Worm (Caenorhabditis elegans) whole organism, mixed stage, embryonic: ENCODE measurements around the gene wrt-9.

Source experiments
- M03D4.4 ChIP-seq: sonication (generic microtip); optimal IDR thresholded peaks from 2 replicates; lab custom pipeline; 2017; ENCODE audit warnings: mild to moderate bottlenecking, missing genetic modification characterization, missing compliant biosample characterization
- bed-3 ChIP-seq: fragments of 200-800 bp; sonication (Bioruptor generic); optimal IDR thresholded peaks from 3 replicates; lab custom pipeline; 2018; ENCODE audit warnings: mild to moderate bottlenecking, missing genetic modification characterization, moderate library complexity, missing compliant biosample characterization
- blmp-1 ChIP-seq: fragments of 150-350 bp; optimal IDR thresholded peaks from 2 replicates; lab custom pipeline; 2014; ENCODE audit warnings: missing biosample characterization, missing genetic modification characterization
- ceh-43 ChIP-seq: fragments of 200-800 bp; sonication (Bioruptor generic); optimal IDR thresholded peaks from 2 replicates; lab custom pipeline; 2018; ENCODE audit warnings: mild to moderate bottlenecking, missing genetic modification characterization, moderate library complexity, missing compliant biosample characterization
- ceh-83 ChIP-seq: fragments of 200-800 bp; sonication (Bioruptor generic); optimal IDR thresholded peaks from 2 replicates; lab custom pipeline; 2018; ENCODE audit warnings: mild to moderate bottlenecking, missing genetic modification characterization, missing compliant biosample characterization
- ces-1 ChIP-seq: fragments of 150-350 bp; optimal IDR thresholded peaks from 2 replicates; lab custom pipeline; 2014; ENCODE audit warnings: missing biosample characterization, missing genetic modification reagents, missing genetic modification characterization
- cnd-1 ChIP-seq: fragments of 200-800 bp; sonication (Bioruptor generic); optimal IDR thresholded peaks from 2 replicates; lab custom pipeline; 2018; ENCODE audit warnings: mild to moderate bottlenecking, missing genetic modification characterization, missing compliant biosample characterization
- drap-1 ChIP-seq: fragments of 200-800 bp; sonication (Bioruptor generic); optimal IDR thresholded peaks from 3 replicates; lab custom pipeline; 2018; ENCODE audit warnings: mild to moderate bottlenecking, missing genetic modification characterization, missing compliant biosample characterization
- elt-3 ChIP-seq: fragments of 150-350 bp; optimal IDR thresholded peaks from 2 replicates; lab custom pipeline; 2014; ENCODE audit warnings: missing biosample characterization, missing genetic modification characterization
- flh-1 ChIP-seq: fragments of 200-800 bp; sonication (Bioruptor generic); optimal IDR thresholded peaks from 2 replicates; lab custom pipeline; 2018; ENCODE audit warnings: mild to moderate bottlenecking, missing genetic modification characterization, moderate library complexity, missing compliant biosample characterization
- ham-2 ChIP-seq: fragments of 200-800 bp; sonication (Bioruptor generic); optimal IDR thresholded peaks from 2 replicates; lab custom pipeline; 2018; ENCODE audit warnings: mild to moderate bottlenecking, missing genetic modification characterization, missing compliant biosample characterization
- lin-32 ChIP-seq: fragments of 200-800 bp; sonication (Bioruptor generic); optimal IDR thresholded peaks from 2 replicates; lab custom pipeline; 2018; ENCODE audit warnings: mild to moderate bottlenecking, missing genetic modification characterization, missing compliant biosample characterization
- lsy-2 ChIP-seq: fragments of 150-350 bp; optimal IDR thresholded peaks from 2 replicates; lab custom pipeline; 2014; ENCODE audit warnings: missing biosample characterization, missing genetic modification characterization
- mab-5 ChIP-seq: fragments of 150-350 bp; optimal IDR thresholded peaks from 2 replicates; lab custom pipeline; 2014; ENCODE audit warnings: missing biosample characterization, missing genetic modification characterization
- mep-1 ChIP-seq: fragments of 150-350 bp; optimal IDR thresholded peaks from 2 replicates; lab custom pipeline; 2017; ENCODE audit warnings: missing biosample characterization, missing genetic modification reagents, missing genetic modification characterization, inconsistent platforms
- mls-2 ChIP-seq: sonication (generic microtip); optimal IDR thresholded peaks from 2 replicates; lab custom pipeline; 2016; ENCODE audit warnings: mild to moderate bottlenecking, missing genetic modification characterization, moderate library complexity, missing compliant biosample characterization
- nhr-12 ChIP-seq: fragments of 150-350 bp; optimal IDR thresholded peaks from 2 replicates; lab custom pipeline; 2014; ENCODE audit warnings: missing biosample characterization, missing genetic modification characterization
- nhr-2 ChIP-seq: fragments of 150-350 bp; optimal IDR thresholded peaks from 2 replicates; lab custom pipeline; 2014; ENCODE audit warnings: missing biosample characterization, missing genetic modification characterization
- nhr-237 ChIP-seq: fragments of 150-350 bp; optimal IDR thresholded peaks from 2 replicates; lab custom pipeline; 2014; ENCODE audit warnings: missing biosample characterization, missing genetic modification characterization
- nhr-76 ChIP-seq: sonication (generic microtip); optimal IDR thresholded peaks from 2 replicates; lab custom pipeline; 2017; ENCODE audit warnings: missing biosample characterization, missing genetic modification characterization
- pha-4 ChIP-seq: fragments of 150-350 bp; optimal IDR thresholded peaks from 2 replicates; lab custom pipeline; 2018; ENCODE audit warnings: missing biosample characterization, missing genetic modification reagents, missing genetic modification characterization
- sem-2 ChIP-seq: fragments of 200-800 bp; sonication (Bioruptor generic); optimal IDR thresholded peaks from 2 replicates; lab custom pipeline; 2018; ENCODE audit warnings: mild to moderate bottlenecking, missing genetic modification characterization, missing compliant biosample characterization
- snpc-4 ChIP-seq: fragments of 150-350 bp; optimal IDR thresholded peaks from 2 replicates; lab custom pipeline; 2014; ENCODE audit warnings: missing biosample characterization, missing genetic modification characterization
- sptf-1 ChIP-seq: sonication (generic microtip); optimal IDR thresholded peaks from 2 replicates; lab custom pipeline; 2017; ENCODE audit warnings: mild to moderate bottlenecking, missing genetic modification characterization, moderate library complexity, missing compliant biosample characterization
- tbx-8 ChIP-seq: fragments of 200-800 bp; sonication (Bioruptor generic); optimal IDR thresholded peaks from 2 replicates; lab custom pipeline; 2018; ENCODE audit warnings: mild to moderate bottlenecking, missing genetic modification characterization, moderate library complexity, missing compliant biosample characterization
- unc-120 ChIP-seq: sonication (generic microtip); optimal IDR thresholded peaks from 2 replicates; lab custom pipeline; 2017; ENCODE audit warnings: missing genetic modification characterization, missing compliant biosample characterization; ENCODE audit not compliant: poor library complexity, severe bottlenecking
- unc-39 ChIP-seq: fragments of 150-350 bp; optimal IDR thresholded peaks from 2 replicates; lab custom pipeline; 2014; ENCODE audit warnings: missing biosample characterization, missing genetic modification characterization
- unc-62 ChIP-seq: fragments of 150-350 bp; optimal IDR thresholded peaks from 2 replicates; lab custom pipeline; 2014; ENCODE audit warnings: missing biosample characterization, missing genetic modification reagents, missing genetic modification characterization
- zip-8 ChIP-seq: fragments of 150-350 bp; optimal IDR thresholded peaks from 2 replicates; lab custom pipeline; 2014; ENCODE audit warnings: missing biosample characterization, missing genetic modification characterization
- ztf-11 ChIP-seq: fragments of 150-350 bp; optimal IDR thresholded peaks from 2 replicates; lab custom pipeline; 2014; ENCODE audit warnings: missing biosample characterization, missing genetic modification characterization

wrt-9 gene

DNA sequence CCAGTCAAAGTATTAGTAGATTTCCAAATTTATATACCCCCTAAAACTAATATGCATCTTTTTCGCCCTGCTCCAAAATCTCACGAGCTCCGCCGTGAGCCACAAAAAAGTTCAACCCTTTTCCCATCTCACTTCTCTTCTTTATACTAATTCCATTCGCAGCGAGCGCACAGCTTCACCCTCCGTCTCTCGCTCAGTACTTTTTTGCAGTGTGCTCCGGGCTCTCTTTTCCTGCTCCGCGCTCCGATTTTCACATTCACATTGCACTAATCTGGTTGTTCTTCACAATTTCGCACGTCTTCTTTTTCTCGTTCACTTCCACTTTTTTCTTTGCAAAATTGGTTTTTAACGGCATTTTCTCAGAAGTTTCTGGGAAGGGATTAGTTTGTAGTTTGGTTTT is 22.9 kb downstream of the wrt-9 start:
- peak; percentile 33 for TF ChIP-seq ces-1
- TF ChIP-seq tbx-8: no peak
- TF ChIP-seq pha-4 (tag; lab: Kevin White, UChicago): no peak

DNA sequence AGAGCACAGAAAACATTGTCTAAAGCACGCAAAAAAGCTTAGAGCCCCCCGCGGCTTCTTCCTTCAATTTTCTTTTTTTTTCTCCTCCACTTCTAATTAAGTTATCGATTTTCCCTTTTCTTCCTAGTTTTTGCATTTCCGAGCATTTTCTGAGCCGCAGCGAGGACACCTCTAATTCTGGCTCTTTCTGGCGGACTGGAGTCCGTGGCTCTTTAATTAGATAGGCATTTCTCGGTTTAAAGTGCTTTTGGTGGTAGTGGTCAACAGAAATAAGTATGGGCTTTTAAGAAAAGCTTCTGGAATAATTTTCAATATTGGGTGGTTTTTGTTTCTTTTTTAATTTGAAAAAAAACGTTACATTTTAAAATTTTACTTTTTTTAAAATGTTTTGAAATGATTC is 25.1 kb downstream of the wrt-9 start:
- peak; percentile 90 for TF ChIP-seq ces-1
- TF ChIP-seq zip-8 (tag; lab: Kevin White, UChicago): no peak
- no peak for TF ChIP-seq nhr-12 (tag; lab: Kevin White, UChicago)
- no peak for TF ChIP-seq nhr-2 (tag; lab: Kevin White, UChicago)

DNA sequence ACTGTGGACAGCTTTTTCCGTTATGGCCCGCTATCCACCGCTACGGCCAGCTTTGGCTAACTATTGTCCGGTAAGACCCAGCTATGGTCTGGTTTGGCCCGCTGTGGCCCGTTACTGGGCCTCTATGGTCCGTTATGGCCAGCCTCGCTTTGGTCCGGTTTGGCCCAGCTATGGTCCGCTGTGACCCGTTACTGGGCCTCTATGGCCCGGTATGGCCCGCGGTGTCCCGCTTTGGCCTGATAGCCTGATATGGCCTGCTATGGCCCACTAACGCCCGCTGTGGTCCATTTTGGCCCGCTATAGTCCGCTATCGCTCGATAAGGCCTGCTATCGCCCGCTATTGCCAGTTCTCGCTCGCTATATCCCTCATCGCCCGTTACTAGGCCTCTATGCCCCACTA is 26.1 kb downstream of the wrt-9 start:
- no peak for TF ChIP-seq ceh-43 (GFP tag; lab: Kevin White, UChicago)
- TF ChIP-seq sem-2 (GFP tag; lab: Kevin White, UChicago): peak; percentile 43
- TF ChIP-seq, all 35 proteins: peak for 1

DNA sequence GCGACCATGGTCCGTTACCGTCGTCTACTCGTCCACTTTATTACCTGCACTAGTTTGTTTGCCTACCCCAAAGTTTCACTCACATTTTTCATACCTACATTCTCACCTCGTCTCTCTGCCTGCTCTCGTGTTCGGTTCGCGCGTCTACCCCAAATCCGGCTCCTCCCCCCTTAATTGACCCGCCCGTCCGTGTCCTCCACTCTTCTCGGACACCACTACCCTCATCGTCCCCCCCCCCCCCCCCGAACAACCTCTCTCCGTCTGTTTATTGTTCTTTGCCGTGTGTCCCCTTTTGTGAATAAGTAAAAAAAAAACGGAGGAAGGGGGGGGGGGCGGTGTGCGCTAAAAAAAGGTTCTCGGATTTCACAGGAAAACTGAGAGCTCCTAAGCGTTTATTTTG is 26.6 kb downstream of the wrt-9 start:
- TF ChIP-seq sptf-1 (tag; lab: Kevin White, UChicago): peak; percentile 15
- peak; percentile 53 for TF ChIP-seq nhr-2 (tag; lab: Kevin White, UChicago)
- TF ChIP-seq snpc-4 (tag; lab: Kevin White, UChicago): no peak
- no peak for TF ChIP-seq lin-32
- no peak for TF ChIP-seq nhr-12 (tag; lab: Kevin White, UChicago)
- TF ChIP-seq mls-2 (tag; lab: Kevin White, UChicago): peak; percentile 36

DNA sequence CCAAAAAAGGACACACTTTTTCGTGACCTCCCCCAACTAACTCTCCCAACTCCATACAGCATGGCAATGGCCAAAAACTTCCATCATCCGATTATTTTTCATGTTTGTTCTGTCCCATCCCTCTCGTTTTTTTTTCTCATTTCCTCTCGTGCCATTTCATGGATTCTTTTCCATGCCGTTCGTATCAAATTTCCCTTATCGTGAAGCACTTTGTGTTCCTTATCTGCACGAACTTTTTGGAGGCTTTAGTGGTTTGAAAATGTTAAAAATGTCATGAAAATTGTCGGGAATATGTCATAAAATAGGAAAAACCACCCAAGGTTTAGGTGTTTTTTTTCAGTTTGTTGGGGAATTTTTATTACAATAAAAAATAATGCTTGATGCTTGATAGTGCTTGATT is 27.3 kb downstream of the wrt-9 start:
- TF ChIP-seq nhr-76 (tag; lab: Kevin White, UChicago): no peak

DNA sequence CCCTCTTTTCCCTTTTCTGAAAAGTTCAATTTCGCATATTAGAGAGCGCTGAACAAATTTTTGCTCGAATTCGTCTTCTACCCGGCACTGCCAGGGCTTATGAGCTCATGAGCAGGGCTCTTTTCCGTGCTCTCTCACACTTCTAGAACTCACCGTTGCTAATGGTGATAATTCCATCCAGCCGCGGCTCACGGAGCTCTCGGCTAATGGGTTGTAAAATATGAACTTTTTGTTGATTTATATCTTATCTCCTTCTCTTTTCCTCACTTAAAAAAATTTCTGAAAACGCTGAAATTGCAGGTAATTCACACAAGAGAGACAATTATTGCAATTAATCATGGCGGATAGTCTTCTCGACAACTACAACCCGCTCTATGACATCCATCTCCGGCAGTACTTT is 28.2 kb downstream of the wrt-9 start, which contains the start of gene H11E01.3:
TSS of gene H11E01.3 (plus strand) at position 301 of the 400 bp plus-strand sequence.
- no peak for TF ChIP-seq cnd-1
- no peak for TF ChIP-seq mab-5
- TF ChIP-seq snpc-4 (tag; lab: Kevin White, UChicago): no peak
- no peak for TF ChIP-seq nhr-237 (tag; lab: Kevin White, UChicago)
- no peak for TF ChIP-seq ces-1
- TF ChIP-seq drap-1 (GFP tag; lab: Kevin White, UChicago): no peak
- no peak for TF ChIP-seq lin-32
- TF ChIP-seq ham-2 (GFP tag; lab: Kevin White, UChicago): no peak
- TF ChIP-seq M03D4.4 (tag; lab: Kevin White, UChicago): no peak
- no peak for TF ChIP-seq flh-1 (GFP tag; lab: Kevin White, UChicago)
- no peak for TF ChIP-seq unc-39 (tag; lab: Kevin White, UChicago)
- no peak for TF ChIP-seq ceh-43 (GFP tag; lab: Kevin White, UChicago)
- TF ChIP-seq tbx-8: no peak
- TF ChIP-seq bed-3: no peak
- TF ChIP-seq unc-62 (GFP tag; lab: Kevin White, UChicago): no peak
- TF ChIP-seq unc-120 (tag; lab: Kevin White, UChicago): no peak
- TF ChIP-seq blmp-1 (tag; lab: Kevin White, UChicago): no peak
- no peak for TF ChIP-seq sptf-1 (tag; lab: Kevin White, UChicago)
- no peak for TF ChIP-seq nhr-12 (tag; lab: Kevin White, UChicago)
- no peak for TF ChIP-seq ztf-11

DNA sequence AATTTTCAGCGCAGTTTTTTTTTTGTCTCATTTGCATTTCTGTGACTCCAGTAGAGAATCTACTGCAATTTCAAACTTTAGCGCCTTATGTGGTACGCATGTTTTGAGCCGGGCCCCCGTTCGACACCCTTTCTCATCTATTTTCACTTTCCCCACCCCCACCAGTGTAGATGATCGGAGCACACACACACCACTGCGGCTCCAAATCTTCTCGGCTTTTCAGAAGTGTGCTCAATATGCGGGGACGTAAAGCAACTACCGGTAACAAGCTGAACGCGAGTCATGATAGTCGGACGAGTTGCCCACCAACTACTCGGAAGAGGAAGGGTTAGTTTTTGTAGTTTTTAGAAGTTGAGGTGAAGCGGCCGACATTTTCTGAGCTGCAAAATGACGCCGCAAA is 36.5 kb downstream of the wrt-9 start:
- no peak for TF ChIP-seq elt-3
- no peak for TF ChIP-seq mls-2 (tag; lab: Kevin White, UChicago)
- no peak for TF ChIP-seq nhr-2 (tag; lab: Kevin White, UChicago)
- TF ChIP-seq mep-1 (tag; lab: Kevin White, UChicago): no peak
- no peak for TF ChIP-seq lsy-2 (tag; lab: Kevin White, UChicago)
- no peak for TF ChIP-seq nhr-76 (tag; lab: Kevin White, UChicago)
- TF ChIP-seq pha-4 (tag; lab: Kevin White, UChicago): no peak
- no peak for TF ChIP-seq ztf-11
- TF ChIP-seq nhr-12 (tag; lab: Kevin White, UChicago): no peak
- TF ChIP-seq snpc-4 (tag; lab: Kevin White, UChicago): no peak
- no peak for TF ChIP-seq mab-5
- no peak for TF ChIP-seq M03D4.4 (tag; lab: Kevin White, UChicago)
- no peak for TF ChIP-seq sptf-1 (tag; lab: Kevin White, UChicago)
- no peak for TF ChIP-seq ceh-83
- no peak for TF ChIP-seq tbx-8
- no peak for TF ChIP-seq unc-62 (GFP tag; lab: Kevin White, UChicago)
- TF ChIP-seq drap-1 (GFP tag; lab: Kevin White, UChicago): no peak
